Fruit fly (Drosophila melanogaster): Measurements from ENCODE around the gene CG11902.

DNA sequence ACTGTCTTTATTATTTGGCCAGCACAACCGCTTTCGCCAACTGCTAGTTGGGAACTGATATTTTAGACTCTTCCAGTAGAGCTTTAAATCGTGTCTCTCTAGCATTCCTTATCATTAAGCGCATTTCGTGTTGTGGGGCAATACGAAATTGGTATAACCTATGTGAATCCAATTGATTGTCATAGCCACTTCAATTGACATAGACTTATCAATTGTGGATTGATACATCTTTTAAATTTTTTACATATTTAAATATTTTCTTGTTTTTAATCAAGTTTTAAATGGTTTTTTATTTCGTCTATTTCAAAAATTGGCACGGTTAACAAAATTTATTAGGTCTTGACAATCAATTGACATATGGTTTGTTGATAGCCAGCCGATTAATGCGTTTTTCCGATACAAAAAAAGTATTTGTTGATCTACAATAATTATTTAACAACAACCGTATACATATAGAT is 35.5 kb upstream of the CG11902 start, which contains the start of gene CG31288:
- TF ChIP-seq CG11902 (GFP tag; optimal IDR thresholded peaks at IDR 0.05) (no peak), CG31627 (GFP tag; optimal IDR thresholded peaks at IDR 0.05) (no peak), Sox102F (GFP tag; optimal IDR thresholded peaks at IDR 0.05) (no peak), Blimp-1 (GFP tag; optimal IDR thresholded peaks at IDR 0.05) (no peak), Eip78C (GFP tag) (no peak), CG10631 (GFP tag; optimal IDR thresholded peaks at IDR 0.05) (no peak), CG6276 (GFP tag; optimal IDR thresholded peaks at IDR 0.05) (no peak), Eip93F (GFP tag; optimal IDR thresholded peaks at IDR 0.05) (no peak)
